Fruit fly (Drosophila melanogaster) whole organism, embryonic: ENCODE measurements around the gene CG8100.
A peak's percentile ranks its signal among the peaks of the same experiment; 100 is the strongest.

Experiments used
- Atf6 ChIP-seq: fragments of 200-800 bp; sonication (Bioruptor generic); IDR thresholded peaks from 2 replicates; pipeline ENCODE4 v1.3.6; 2022; ENCODE audit warnings: missing biosample characterization, missing genetic modification characterization
- B-H1 ChIP-seq: fragments of 200-800 bp; sonication (Bioruptor generic); IDR thresholded peaks from 3 replicates; pipeline ENCODE4 v1.3.6; 2022; ENCODE audit warnings: missing biosample characterization, missing genetic modification characterization
- Bteb2 ChIP-seq: fragments of 200-800 bp; sonication (Bioruptor generic); optimal IDR thresholded peaks from 2 replicates; lab custom pipeline; 2016; ENCODE audit warnings: missing biosample characterization, missing genetic modification characterization
- CG10267 ChIP-seq: fragments of 200-800 bp; sonication (Bioruptor generic); optimal IDR thresholded peaks from 2 replicates; lab custom pipeline; 2018; ENCODE audit warnings: missing biosample characterization, mild to moderate bottlenecking, missing genetic modification characterization, moderate library complexity
- CG10979 ChIP-seq: fragments of 200-800 bp; sonication (Bioruptor generic); optimal IDR thresholded peaks from 2 replicates; lab custom pipeline; 2018; ENCODE audit warnings: missing biosample characterization, mild to moderate bottlenecking, missing genetic modification characterization, moderate library complexity
- CG11456 ChIP-seq: fragments of 200-800 bp; sonication (Bioruptor generic); IDR thresholded peaks from 3 replicates; pipeline ENCODE4 v1.3.6; 2022; ENCODE audit warnings: missing biosample characterization, missing genetic modification characterization
- CG11504 ChIP-seq: fragments of 200-800 bp; sonication (Bioruptor generic); optimal IDR thresholded peaks from 3 replicates; lab custom pipeline; 2019; ENCODE audit warnings: missing biosample characterization, mild to moderate bottlenecking, missing genetic modification characterization, moderate library complexity
- CG12942 ChIP-seq: fragments of 200-800 bp; sonication (Bioruptor generic); optimal IDR thresholded peaks from 3 replicates; lab custom pipeline; 2016; ENCODE audit warnings: missing biosample characterization, missing genetic modification characterization
- CG13287 ChIP-seq: fragments of 200-800 bp; sonication (Bioruptor generic); IDR thresholded peaks from 2 replicates; pipeline ENCODE4 v1.3.6; 2022; ENCODE audit warnings: missing biosample characterization, missing genetic modification characterization; ENCODE audit not compliant: partially characterized antibody
- CG14667 ChIP-seq: fragments of 200-800 bp; sonication (Bioruptor generic); IDR thresholded peaks from 2 replicates; pipeline ENCODE4 v1.3.6; 2022; ENCODE audit warnings: missing biosample characterization, missing genetic modification characterization
- CG15601 ChIP-seq: fragments of 200-800 bp; sonication (Bioruptor generic); optimal IDR thresholded peaks from 3 replicates; lab custom pipeline; 2019; ENCODE audit warnings: missing biosample characterization, mild to moderate bottlenecking, missing genetic modification characterization, moderate library complexity
- CG1647 ChIP-seq: fragments of 200-800 bp; sonication (Bioruptor generic); optimal IDR thresholded peaks from 3 replicates; lab custom pipeline; 2016; ENCODE audit warnings: missing biosample characterization, missing genetic modification characterization
- CG18476 ChIP-seq: fragments of 200-800 bp; sonication (Bioruptor generic); optimal IDR thresholded peaks from 2 replicates; lab custom pipeline; 2016; ENCODE audit warnings: missing biosample characterization, mild to moderate bottlenecking, missing genetic modification characterization
- CG2202 ChIP-seq: fragments of 200-800 bp; sonication (Bioruptor generic); optimal IDR thresholded peaks from 2 replicates; lab custom pipeline; 2018; ENCODE audit warnings: missing biosample characterization, mild to moderate bottlenecking, missing genetic modification characterization
- CG32532 ChIP-seq: fragments of 200-800 bp; sonication (Bioruptor generic); IDR thresholded peaks from 2 replicates; pipeline ENCODE4 v1.3.6; 2022; ENCODE audit warnings: missing biosample characterization, missing genetic modification characterization
- CG3407 ChIP-seq: fragments of 200-800 bp; sonication (Bioruptor generic); optimal IDR thresholded peaks from 2 replicates; lab custom pipeline; 2018; ENCODE audit warnings: missing biosample characterization, mild to moderate bottlenecking, missing genetic modification characterization
- CG42726 ChIP-seq: fragments of 200-800 bp; sonication (Bioruptor generic); IDR thresholded peaks from 2 replicates; pipeline ENCODE4 v1.3.6; 2022; ENCODE audit warnings: missing biosample characterization, missing genetic modification characterization; ENCODE audit not compliant: partially characterized antibody
- CG4328 ChIP-seq: fragments of 200-800 bp; sonication (Bioruptor generic); optimal IDR thresholded peaks from 3 replicates; lab custom pipeline; 2017; ENCODE audit warnings: missing biosample characterization, missing genetic modification reagents, missing genetic modification characterization
- CG4820 ChIP-seq: fragments of 200-800 bp; sonication (Bioruptor generic); optimal IDR thresholded peaks from 3 replicates; lab custom pipeline; 2016; ENCODE audit warnings: missing biosample characterization, missing genetic modification characterization
- CG7745 ChIP-seq: fragments of 200-800 bp; sonication (Bioruptor generic); optimal IDR thresholded peaks from 2 replicates; lab custom pipeline; 2018; ENCODE audit warnings: missing biosample characterization, mild to moderate bottlenecking, missing genetic modification characterization, moderate library complexity
- CG7928 ChIP-seq: fragments of 200-800 bp; sonication (Bioruptor generic); optimal IDR thresholded peaks from 2 replicates; lab custom pipeline; 2017; ENCODE audit warnings: missing biosample characterization, mild to moderate bottlenecking, missing genetic modification characterization
- CG8359 ChIP-seq: fragments of 200-800 bp; sonication (Bioruptor generic); optimal IDR thresholded peaks from 2 replicates; lab custom pipeline; 2017; ENCODE audit warnings: missing biosample characterization, mild to moderate bottlenecking, missing genetic modification characterization, borderline replicate concordance
- CG8765 ChIP-seq: fragments of 200-800 bp; sonication (Bioruptor generic); IDR thresholded peaks from 2 replicates; pipeline ENCODE4 v1.3.6; 2022; ENCODE audit warnings: missing biosample characterization, missing genetic modification characterization
- CG8944 ChIP-seq: fragments of 200-800 bp; sonication (Bioruptor generic); optimal IDR thresholded peaks from 3 replicates; lab custom pipeline; 2016; ENCODE audit warnings: missing biosample characterization, missing genetic modification characterization
- CG9609 ChIP-seq: fragments of 200-800 bp; sonication (Bioruptor generic); optimal IDR thresholded peaks from 3 replicates; lab custom pipeline; 2016; ENCODE audit warnings: missing biosample characterization, missing genetic modification characterization
- Camta ChIP-seq: fragments of 200-800 bp; sonication (Bioruptor generic); optimal IDR thresholded peaks from 2 replicates; lab custom pipeline; 2016; ENCODE audit warnings: missing biosample characterization, missing genetic modification characterization
- Dp ChIP-seq: fragments of 200-800 bp; sonication (Bioruptor generic); optimal IDR thresholded peaks from 2 replicates; lab custom pipeline; 2018; ENCODE audit warnings: missing biosample characterization, mild to moderate bottlenecking, missing genetic modification characterization, moderate library complexity
- Ets65A ChIP-seq: fragments of 200-800 bp; sonication (Bioruptor generic); peaks from one replicate; lab custom pipeline; 2016; ENCODE audit warnings: missing biosample characterization, missing genetic modification characterization
- Fer1 ChIP-seq: fragments of 200-800 bp; sonication (Bioruptor generic); optimal IDR thresholded peaks from 2 replicates; lab custom pipeline; 2017; ENCODE audit warnings: missing biosample characterization, mild to moderate bottlenecking, missing genetic modification characterization
- H15 ChIP-seq: fragments of 200-800 bp; sonication (Bioruptor generic); IDR thresholded peaks from 3 replicates; pipeline ENCODE4 v1.3.6; 2022; ENCODE audit warnings: missing biosample characterization, missing genetic modification characterization
- HLH4C ChIP-seq: fragments of 200-800 bp; sonication (Bioruptor generic); IDR thresholded peaks from 3 replicates; pipeline ENCODE4 v1.3.6; 2022; ENCODE audit warnings: missing biosample characterization, missing genetic modification characterization; ENCODE audit not compliant: partially characterized antibody
- Poxn ChIP-seq: fragments of 200-800 bp; sonication (Bioruptor generic); IDR thresholded peaks from 2 replicates; pipeline ENCODE4 v1.3.6; 2022; ENCODE audit warnings: missing biosample characterization, missing genetic modification characterization
- Rfx ChIP-seq: fragments of 200-800 bp; sonication (Bioruptor generic); IDR thresholded peaks from 2 replicates; pipeline ENCODE4 v1.3.6; 2022; ENCODE audit warnings: missing biosample characterization, missing genetic modification characterization
- Scr ChIP-seq: fragments of 200-800 bp; sonication (Bioruptor generic); IDR thresholded peaks from 2 replicates; pipeline ENCODE4 v1.3.6; 2022; ENCODE audit warnings: missing biosample characterization, missing genetic modification characterization; ENCODE audit not compliant: partially characterized antibody
- bbx ChIP-seq: fragments of 200-800 bp; sonication (Bioruptor generic); IDR thresholded peaks from 2 replicates; pipeline ENCODE4 v1.3.6; 2022; ENCODE audit warnings: missing biosample characterization, missing genetic modification characterization; ENCODE audit not compliant: partially characterized antibody
- bcd ChIP-seq: fragments of 200-800 bp; sonication (Bioruptor generic); optimal IDR thresholded peaks from 2 replicates; lab custom pipeline; 2017; ENCODE audit warnings: missing biosample characterization, mild to moderate bottlenecking, missing genetic modification characterization
- chif ChIP-seq, 2 experiments: fragments of 200-800 bp; sonication (Bioruptor generic); optimal IDR thresholded peaks; 3 replicates each; lab custom pipeline; 2016; ENCODE audit warnings: missing biosample characterization in 2 of 2, missing genetic modification characterization in 2 of 2
- croc ChIP-seq: fragments of 200-800 bp; sonication (Bioruptor generic); conservative IDR thresholded peaks from 3 replicates; pipeline ENCODE4 v1.3.6; 2022; ENCODE audit warnings: missing biosample characterization, missing genetic modification characterization
- ftz-f1 ChIP-seq: fragments of 200-800 bp; sonication (Bioruptor generic); optimal IDR thresholded peaks from 2 replicates; lab custom pipeline; 2016; ENCODE audit warnings: missing biosample characterization, missing genetic modification characterization
- gro ChIP-seq: fragments of 200-800 bp; sonication (Bioruptor generic); optimal IDR thresholded peaks from 2 replicates; lab custom pipeline; 2016; ENCODE audit warnings: missing biosample characterization, missing genetic modification characterization
- jing ChIP-seq: fragments of 200-800 bp; sonication (Bioruptor generic); optimal IDR thresholded peaks from 2 replicates; lab custom pipeline; 2018; ENCODE audit warnings: missing biosample characterization, mild to moderate bottlenecking, missing genetic modification characterization
- oc ChIP-seq: fragments of 200-800 bp; sonication (Bioruptor generic); optimal IDR thresholded peaks from 2 replicates; lab custom pipeline; 2018; ENCODE audit warnings: missing biosample characterization, mild to moderate bottlenecking, missing genetic modification characterization, moderate library complexity
- pita ChIP-seq: fragments of 200-800 bp; sonication (Bioruptor generic); optimal IDR thresholded peaks from 2 replicates; lab custom pipeline; 2017; ENCODE audit warnings: missing biosample characterization, mild to moderate bottlenecking, missing genetic modification characterization
- ranshi ChIP-seq: fragments of 200-800 bp; sonication (Bioruptor generic); IDR thresholded peaks from 2 replicates; pipeline ENCODE4 v1.3.6; 2022; ENCODE audit warnings: missing biosample characterization, missing genetic modification characterization
- salm ChIP-seq: fragments of 200-800 bp; sonication (Bioruptor generic); optimal IDR thresholded peaks from 2 replicates; lab custom pipeline; 2018; ENCODE audit warnings: missing biosample characterization, mild to moderate bottlenecking, missing genetic modification characterization
- scrt ChIP-seq: fragments of 200-800 bp; sonication (Bioruptor generic); optimal IDR thresholded peaks from 2 replicates; lab custom pipeline; 2018; ENCODE audit warnings: missing biosample characterization, mild to moderate bottlenecking, missing genetic modification characterization, moderate library complexity
- slbo ChIP-seq: fragments of 200-800 bp; sonication (Bioruptor generic); IDR thresholded peaks from 2 replicates; pipeline ENCODE4 v1.3.6; 2022; ENCODE audit warnings: missing biosample characterization, missing genetic modification characterization
- trem ChIP-seq: fragments of 200-800 bp; optimal IDR thresholded peaks from 3 replicates; lab custom pipeline; 2019; ENCODE audit warnings: missing biosample characterization, mild to moderate bottlenecking, missing genetic modification characterization, moderate library complexity
- ttk ChIP-seq: fragments of 200-800 bp; sonication (Bioruptor generic); IDR thresholded peaks from 2 replicates; pipeline ENCODE4 v2.1.2; 2022; ENCODE audit warnings: missing biosample characterization, missing genetic modification characterization
- unpg ChIP-seq: fragments of 200-800 bp; sonication (Bioruptor generic); optimal IDR thresholded peaks from 3 replicates; lab custom pipeline; 2018; ENCODE audit warnings: missing biosample characterization, mild to moderate bottlenecking, missing genetic modification characterization, moderate library complexity

CG8100 gene

dm6 chr3L:14053073-14053643 lies 30.3 kb upstream of the CG8100 start, which contains the start of the genes CG13484 and Frl (continued):
- TF ChIP-seq CG2202 (tag; lab: Kevin White, UChicago), result no peak
- peak; percentile 16 for TF ChIP-seq CG12942 (GFP tag; lab: Kevin White, UChicago)
- TF ChIP-seq Camta (GFP tag; lab: Kevin White, UChicago), result no peak
- peak; percentile 24 for TF ChIP-seq bcd (GFP tag; lab: Kevin White, UChicago)
- no peak for TF ChIP-seq croc (GFP tag; lab: Robert Waterston, UW)
- TF ChIP-seq CG14667 (GFP tag; lab: Robert Waterston, UW), result no peak
- TF ChIP-seq ranshi (GFP tag; lab: Robert Waterston, UW), result no peak
- peak; percentile 60 for TF ChIP-seq CG10267 (tag; lab: Kevin White, UChicago)
- TF ChIP-seq CG9609 (GFP tag; lab: Kevin White, UChicago), result peak; percentile 7
- peak; percentile 67 for TF ChIP-seq Dp
- TF ChIP-seq Rfx, result peak; percentile 68
- TF ChIP-seq jing (GFP tag; lab: Kevin White, UChicago), result no peak
- TF ChIP-seq H15 (GFP tag; lab: Robert Waterston, UW), result no peak
- peak; percentile 38; the same call in 1 of the 2 replicates for TF ChIP-seq slbo (GFP tag; lab: Robert Waterston, UW)
- peak; percentile 56 for TF ChIP-seq trem (tag; lab: Kevin White, UChicago)
- peak; percentile 22 for TF ChIP-seq salm (tag; lab: Kevin White, UChicago)
- peak; percentile 26 for TF ChIP-seq gro
- no peak for TF ChIP-seq CG8765 (GFP tag; lab: Robert Waterston, UW)
- peak; percentile 56; the same call in 1 of the 2 replicates for TF ChIP-seq CG13287 (GFP tag; lab: Robert Waterston, UW)
- TF ChIP-seq Bteb2 (GFP tag; lab: Kevin White, UChicago), result peak; percentile 17
- TF ChIP-seq CG11456 (GFP tag; lab: Robert Waterston, UW), result 0 out of 3 replicates have a peak, but pooled peaks have one; percentile 38
- TF ChIP-seq scrt (GFP tag; lab: Kevin White, UChicago), result peak; percentile 32
- no peak for TF ChIP-seq CG4328
- peak in 1 of 2 experiments; percentile 15 for TF ChIP-seq chif (GFP tag; optimal IDR thresholded peaks at IDR 0.05; lab: Kevin White, UChicago)
- no peak for TF ChIP-seq B-H1 (GFP tag; lab: Robert Waterston, UW)
- peak; percentile 26 for TF ChIP-seq CG7928
- peak; percentile 42 for TF ChIP-seq CG15601 (tag; lab: Kevin White, UChicago)
- no peak for TF ChIP-seq ttk (GFP tag; lab: Robert Waterston, UW)
- TF ChIP-seq CG10979 (tag; lab: Kevin White, UChicago), result peak; percentile 25
- TF ChIP-seq Ets65A (GFP tag; lab: Kevin White, UChicago), result peak; percentile 85
- no peak for TF ChIP-seq CG3407 (GFP tag; lab: Kevin White, UChicago)
- TF ChIP-seq CG1647 (GFP tag; lab: Kevin White, UChicago), result peak; percentile 40
- TF ChIP-seq Fer1 (GFP tag; lab: Kevin White, UChicago), result peak; percentile 49
- peak; percentile 77 for TF ChIP-seq pita (GFP tag; lab: Kevin White, UChicago)
- peak; percentile 57 for TF ChIP-seq ftz-f1 (GFP tag; lab: Kevin White, UChicago)
- TF ChIP-seq CG32532 (GFP tag; lab: Robert Waterston, UW), result no peak
- TF ChIP-seq bbx (GFP tag; lab: Robert Waterston, UW), result peak; percentile 52
- TF ChIP-seq unpg (GFP tag; lab: Kevin White, UChicago), result peak; percentile 27
- peak; percentile 80 for TF ChIP-seq CG42726 (GFP tag; lab: Robert Waterston, UW)
- peak; percentile 60 for TF ChIP-seq CG11504 (tag; lab: Kevin White, UChicago)
- no peak for TF ChIP-seq Poxn (GFP tag; lab: Robert Waterston, UW)
- TF ChIP-seq CG8359, result no peak
- TF ChIP-seq HLH4C, result no peak
- peak; percentile 2 for TF ChIP-seq CG7745 (tag; lab: Kevin White, UChicago)
- TF ChIP-seq Atf6, result no peak
- TF ChIP-seq Scr, result no peak; the same call in 1 of the 2 replicates
- no peak for TF ChIP-seq CG18476 (GFP tag; lab: Kevin White, UChicago)
- TF ChIP-seq CG8944 (GFP tag; lab: Kevin White, UChicago), result no peak
- TF ChIP-seq CG4820 (GFP tag; lab: Kevin White, UChicago), result no peak
- TF ChIP-seq oc, result peak; percentile 15
